Worm (Caenorhabditis elegans) whole organism, young adult: ENCODE data around the gene arrd-10.
A peak's percentile ranks its signal among the peaks of the same experiment; 100 is the strongest.

Source experiments
- B0336.3 ChIP-seq: fragments of 200-800 bp; sonication (Bioruptor generic); IDR thresholded peaks from 2 replicates; pipeline ENCODE4 v1.3.6; 2022; ENCODE audit warnings: missing genetic modification characterization, missing compliant biosample characterization
- F10E7.11 ChIP-seq: sonication (generic microtip); optimal IDR thresholded peaks from 2 replicates; lab custom pipeline; 2017; ENCODE audit warnings: mild to moderate bottlenecking, missing genetic modification characterization, moderate library complexity, missing compliant biosample characterization
- F22D6.2 ChIP-seq: sonication (generic microtip); optimal IDR thresholded peaks from 2 replicates; lab custom pipeline; 2016; ENCODE audit warnings: mild to moderate bottlenecking, missing genetic modification characterization, missing compliant biosample characterization
- Y53F4B.3 ChIP-seq: fragments of 200-800 bp; sonication (Bioruptor generic); IDR thresholded peaks from 2 replicates; pipeline ENCODE4 v1.3.6; 2022; ENCODE audit warnings: missing genetic modification reagents, missing genetic modification characterization, missing compliant biosample characterization
- akir-1 ChIP-seq: fragments of 200-800 bp; sonication (Bioruptor generic); optimal IDR thresholded peaks from 2 replicates; lab custom pipeline; 2018; ENCODE audit warnings: mild to moderate bottlenecking, missing genetic modification characterization, moderate library complexity, missing compliant biosample characterization
- ama-1 ChIP-seq, 3 experiments: fragments of 150-350 bp in 1 of 3; sonication (generic microtip) in 2 of 3; optimal IDR thresholded peaks; 2 replicates each; lab custom pipeline; 2014 to 2018; ENCODE audit warnings: missing biosample characterization in 2 of 3, missing genetic modification characterization in 2 of 3, missing genetic modification reagents in 2 of 3
- athp-1 ChIP-seq: sonication (generic microtip); optimal IDR thresholded peaks from 2 replicates; lab custom pipeline; 2017; ENCODE audit warnings: mild to moderate bottlenecking, missing genetic modification characterization, missing compliant biosample characterization
- attf-6 ChIP-seq: fragments of 200-800 bp; sonication (Bioruptor generic); IDR thresholded peaks from 2 replicates; pipeline ENCODE4 v1.3.6; 2022; ENCODE audit warnings: missing genetic modification reagents, missing genetic modification characterization, missing compliant biosample characterization
- bed-1 ChIP-seq: fragments of 200-800 bp; sonication (Bioruptor generic); IDR thresholded peaks from 2 replicates; pipeline ENCODE4 v1.3.6; 2022; ENCODE audit warnings: missing genetic modification reagents, missing genetic modification characterization, missing compliant biosample characterization
- ceh-40 ChIP-seq: fragments of 200-800 bp; sonication (Bioruptor generic); IDR thresholded peaks from 2 replicates; pipeline ENCODE4 v1.3.6; 2022; ENCODE audit warnings: missing genetic modification characterization, missing compliant biosample characterization
- dox-1 ChIP-seq: fragments of 200-800 bp; sonication (Bioruptor generic); IDR thresholded peaks from 2 replicates; pipeline ENCODE4 v1.3.6; 2022; ENCODE audit warnings: missing genetic modification reagents, missing genetic modification characterization, missing compliant biosample characterization
- dpff-1 ChIP-seq: sonication (generic microtip); optimal IDR thresholded peaks from 2 replicates; lab custom pipeline; 2017; ENCODE audit warnings: mild to moderate bottlenecking, missing genetic modification characterization, missing compliant biosample characterization
- efl-1 ChIP-seq: fragments of 150-350 bp; optimal IDR thresholded peaks from 2 replicates; lab custom pipeline; 2014; ENCODE audit warnings: missing biosample characterization, missing genetic modification reagents, missing genetic modification characterization
- ets-4 ChIP-seq: fragments of 200-800 bp; sonication (Bioruptor generic); optimal IDR thresholded peaks from 2 replicates; lab custom pipeline; 2018; ENCODE audit warnings: mild to moderate bottlenecking, missing genetic modification characterization, missing compliant biosample characterization
- gei-17 ChIP-seq: fragments of 200-800 bp; sonication (Bioruptor generic); optimal IDR thresholded peaks from 2 replicates; lab custom pipeline; 2018; ENCODE audit warnings: mild to moderate bottlenecking, missing genetic modification characterization, missing compliant biosample characterization
- hlh-26 ChIP-seq: fragments of 200-800 bp; sonication (Bioruptor generic); conservative IDR thresholded peaks from 2 replicates; pipeline ENCODE4 v1.3.6; 2022; ENCODE audit warnings: missing genetic modification reagents, missing genetic modification characterization, missing compliant biosample characterization
- hmg-1.2 ChIP-seq: fragments of 200-800 bp; sonication (Bioruptor generic); IDR thresholded peaks from 2 replicates; pipeline ENCODE4 v1.3.6; 2022; ENCODE audit warnings: missing genetic modification reagents, missing genetic modification characterization, missing compliant biosample characterization
- lin-40 ChIP-seq: sonication (generic microtip); optimal IDR thresholded peaks from 2 replicates; lab custom pipeline; 2016; ENCODE audit warnings: missing genetic modification characterization, mild to moderate bottlenecking, missing compliant biosample characterization, missing genotype, missing genetic modification reagents
- lir-1 ChIP-seq: fragments of 200-800 bp; sonication (Bioruptor generic); conservative IDR thresholded peaks from 2 replicates; pipeline ENCODE4 v1.3.6; 2022; ENCODE audit warnings: missing genetic modification reagents, missing genetic modification characterization, missing compliant biosample characterization
- madf-10 ChIP-seq: sonication (generic microtip); optimal IDR thresholded peaks from 2 replicates; lab custom pipeline; 2016; ENCODE audit warnings: mild to moderate bottlenecking, missing genetic modification characterization, missing compliant biosample characterization
- madf-8 ChIP-seq: fragments of 200-800 bp; sonication (Bioruptor generic); conservative IDR thresholded peaks from 2 replicates; pipeline ENCODE4 v1.3.6; 2022; ENCODE audit warnings: missing genetic modification reagents, missing genetic modification characterization, missing compliant biosample characterization
- nfya-1 ChIP-seq: sonication (generic microtip); optimal IDR thresholded peaks from 2 replicates; lab custom pipeline; 2017; ENCODE audit warnings: antibody characterized with exemption, missing compliant biosample characterization, missing genetic modification characterization, borderline replicate concordance; ENCODE audit not compliant: insufficient read depth
- nhr-179 ChIP-seq: sonication (generic microtip); optimal IDR thresholded peaks from 2 replicates; lab custom pipeline; 2016; ENCODE audit warnings: mild to moderate bottlenecking, missing genetic modification characterization, missing compliant biosample characterization
- nhr-27 ChIP-seq: fragments of 200-800 bp; sonication (Bioruptor generic); optimal IDR thresholded peaks from 2 replicates; lab custom pipeline; 2018; ENCODE audit warnings: mild to moderate bottlenecking, missing genetic modification characterization, moderate library complexity, missing compliant biosample characterization
- nhr-80 ChIP-seq: sonication (generic microtip); optimal IDR thresholded peaks from 2 replicates; lab custom pipeline; 2016; ENCODE audit warnings: missing genetic modification characterization, missing compliant biosample characterization
- nhr-90 ChIP-seq: sonication (generic microtip); optimal IDR thresholded peaks from 2 replicates; lab custom pipeline; 2016; ENCODE audit warnings: missing genotype, mild to moderate bottlenecking, missing genetic modification characterization, missing compliant biosample characterization
- pbrm-1 ChIP-seq: fragments of 200-800 bp; sonication (Bioruptor generic); IDR thresholded peaks from 2 replicates; pipeline ENCODE4 v1.3.6; 2022; ENCODE audit warnings: missing genetic modification reagents, missing genetic modification characterization, missing compliant biosample characterization
- repo-1 ChIP-seq: sonication (generic microtip); optimal IDR thresholded peaks from 2 replicates; lab custom pipeline; 2017; ENCODE audit warnings: mild to moderate bottlenecking, missing genetic modification characterization, missing compliant biosample characterization
- rpc-1 ChIP-seq, 2 experiments: fragments of 150-350 bp in 1 of 2; sonication (generic microtip) in 1 of 2; optimal IDR thresholded peaks; 2 replicates each; lab custom pipeline; 2014 to 2018; ENCODE audit warnings: missing biosample characterization in 1 of 2, missing genetic modification characterization in 1 of 2, missing genetic modification reagents in 1 of 2, missing genotype in 1 of 2
- snpc-4 ChIP-seq, 5 experiments: fragments of 150-350 bp in 1 of 5; sonication (generic microtip) in 4 of 5; optimal IDR thresholded peaks; 2 replicates each; lab custom pipeline; 2014 to 2018; ENCODE audit warnings: missing genetic modification characterization in 5 of 5, missing biosample characterization in 3 of 5, antibody characterized with exemption in 2 of 5, mild to moderate bottlenecking in 2 of 5, missing compliant biosample characterization in 2 of 5, missing genotype in 2 of 5, moderate library complexity in 2 of 5, missing genetic modification reagents in 1 of 5
- sptf-2 ChIP-seq: fragments of 200-800 bp; sonication (Bioruptor generic); optimal IDR thresholded peaks from 2 replicates; lab custom pipeline; 2018; ENCODE audit warnings: mild to moderate bottlenecking, missing genetic modification characterization, missing compliant biosample characterization
- tbp1 ChIP-seq: fragments of 200-800 bp; sonication (Bioruptor generic); optimal IDR thresholded peaks from 2 replicates; lab custom pipeline; 2018; ENCODE audit warnings: mild to moderate bottlenecking, missing genetic modification characterization, missing compliant biosample characterization
- unc-62 ChIP-seq: fragments of 150-350 bp; optimal IDR thresholded peaks from 2 replicates; lab custom pipeline; 2014; ENCODE audit warnings: missing biosample characterization, missing genetic modification reagents, missing genetic modification characterization
- zfh-2 ChIP-seq: fragments of 200-800 bp; sonication (Bioruptor generic); conservative IDR thresholded peaks from 2 replicates; pipeline ENCODE4 v1.3.6; 2022; ENCODE audit warnings: missing genetic modification reagents, missing genetic modification characterization, missing compliant biosample characterization
- zim-3 ChIP-seq: sonication (generic microtip); optimal IDR thresholded peaks from 2 replicates; lab custom pipeline; 2017; ENCODE audit warnings: mild to moderate bottlenecking, missing genetic modification characterization, moderate library complexity, missing compliant biosample characterization
- ztf-3 ChIP-seq: fragments of 200-800 bp; sonication (Bioruptor generic); optimal IDR thresholded peaks from 2 replicates; lab custom pipeline; 2018; ENCODE audit warnings: mild to moderate bottlenecking, missing genetic modification characterization, missing compliant biosample characterization

Gene arrd-10

ce11 chrII:12969622-12970021 lies 29.7 kb downstream of the arrd-10 start, which contains the start of gene Y38F1A.4:
TSS of gene Y38F1A.4 (minus strand) at chrII:12969722.
- TF ChIP-seq nhr-90 (no peak), zim-3 (tag; lab: Kevin White, UChicago) (no peak), zfh-2 (GFP tag; lab: Robert Waterston, UW) (no peak), pbrm-1 (GFP tag; lab: Robert Waterston, UW) (no peak), akir-1 (no peak)

ce11 chrII:12978658-12979057 lies 38.8 kb downstream of the arrd-10 start:
- TF ChIP-seq B0336.3 (no peak), hmg-1.2 (GFP tag; lab: Robert Waterston, UW) (no peak), ets-4 (GFP tag; lab: Kevin White, UChicago) (no peak), athp-1 (tag; lab: Kevin White, UChicago) (no peak), rpc-1 (optimal IDR thresholded peaks at IDR 0.05; lab: Kevin White, UChicago) (no peak), rpc-1 (tag; optimal IDR thresholded peaks at IDR 0.05; lab: Kevin White, UChicago) (no peak), Y53F4B.3 (GFP tag; lab: Robert Waterston, UW) (no peak), attf-6 (no peak), repo-1 (tag; lab: Kevin White, UChicago) (no peak), nfya-1 (no peak), zfh-2 (GFP tag; lab: Robert Waterston, UW) (no peak), dpff-1 (tag; lab: Kevin White, UChicago) (no peak), F22D6.2 (tag; lab: Kevin White, UChicago) (no peak), sptf-2 (GFP tag; lab: Kevin White, UChicago) (no peak), ama-1 (optimal IDR thresholded peaks at IDR 0.05; lab: Kevin White, UChicago) (no peak), ama-1 (GFP tag; optimal IDR thresholded peaks at IDR 0.05; lab: Kevin White, UChicago) (no peak), lin-40 (tag; lab: Kevin White, UChicago) (no peak)
- TF ChIP-seq, all 124 proteins: peak for 0

ce11 chrII:12980212-12980611 lies 40.3 kb downstream of the arrd-10 start, which contains the start of gene cyd-1:
TSS of gene cyd-1 (plus strand) at chrII:12980591.
- TF ChIP-seq ceh-40 (GFP tag; lab: Robert Waterston, UW) = no peak
- TF ChIP-seq unc-62 = peak; percentile 38
- peak; percentile 51 for TF ChIP-seq dox-1 (GFP tag; lab: Robert Waterston, UW)
- no peak for TF ChIP-seq bed-1
- TF ChIP-seq sptf-2 (GFP tag; lab: Kevin White, UChicago) = no peak
- TF ChIP-seq ets-4 (GFP tag; lab: Kevin White, UChicago) = peak; percentile 61
- TF ChIP-seq ztf-3 = no peak
- peak; percentile 82 for TF ChIP-seq nhr-80 (tag; lab: Kevin White, UChicago)

ce11 chrII:12981980-12982575 lies 42.2 kb downstream of the arrd-10 start:
- TF ChIP-seq nhr-80 (tag; lab: Kevin White, UChicago) (peak; percentile 26), snpc-4 (GFP tag; optimal IDR thresholded peaks at IDR 0.05; lab: Kevin White, UChicago) (no peak), snpc-4 (tag; optimal IDR thresholded peaks at IDR 0.05; lab: Kevin White, UChicago) (no peak), madf-8 (no peak), unc-62 (peak; percentile 80)

- no peak for TF ChIP-seq hlh-26
- TF ChIP-seq efl-1 = no peak
- no peak for TF ChIP-seq B0336.3
- TF ChIP-seq nhr-27 = no peak
- no peak for TF ChIP-seq F10E7.11
- no peak for TF ChIP-seq nhr-90
- TF ChIP-seq sptf-2 (GFP tag; lab: Kevin White, UChicago) = no peak
- no peak for TF ChIP-seq snpc-4 (GFP tag; optimal IDR thresholded peaks at IDR 0.05; lab: Kevin White, UChicago)
- TF ChIP-seq snpc-4 (tag; optimal IDR thresholded peaks at IDR 0.05; lab: Kevin White, UChicago) = no peak
- TF ChIP-seq nhr-179 = no peak
- no peak for TF ChIP-seq nfya-1
- no peak for TF ChIP-seq zfh-2 (GFP tag; lab: Robert Waterston, UW)
- TF ChIP-seq attf-6 = no peak
- TF ChIP-seq gei-17 (GFP tag; lab: Kevin White, UChicago) = no peak
- no peak for TF ChIP-seq lir-1 (GFP tag; lab: Robert Waterston, UW)
- TF ChIP-seq tbp1 (GFP tag; lab: Kevin White, UChicago) = no peak
- TF ChIP-seq unc-62 = no peak
- TF ChIP-seq madf-10 (tag; lab: Kevin White, UChicago) = no peak
- TF ChIP-seq, all 124 proteins: peak for 0
These were observed 42.9 kb downstream of the arrd-10 start for ce11 chrII:12982830-12983229.
